Worm (Caenorhabditis elegans): ENCODE results near the gene F26F4.2.

DNA sequence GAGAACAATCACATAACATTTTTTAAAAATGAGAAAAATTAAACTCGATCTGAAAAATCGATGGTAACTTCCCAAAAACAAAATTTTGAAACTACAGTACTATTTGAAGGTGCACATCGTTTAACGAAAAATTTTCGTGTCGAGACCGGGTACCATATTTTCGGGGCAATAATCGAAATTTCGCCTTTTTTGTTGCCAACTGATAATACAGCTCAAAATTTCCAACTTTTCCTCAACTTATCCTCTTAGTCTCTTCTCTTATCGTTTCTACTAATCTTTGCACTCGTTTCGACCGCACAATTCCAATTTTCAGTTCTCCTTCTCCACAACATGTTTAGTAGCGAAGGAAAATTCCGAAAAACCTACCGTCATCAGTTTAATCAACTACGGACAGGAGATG is 4.2 kb upstream of the F26F4.2 start, which contains the start of gene rom-1:
- TF ChIP-seq ama-1 (optimal IDR thresholded peaks at IDR 0.05) (no peak), hmg-4 (GFP tag; optimal IDR thresholded peaks at IDR 0.05) (no peak), flt-1 (GFP tag; IDR thresholded peaks at IDR 0.05) (no peak), pes-1 (GFP tag; IDR thresholded peaks at IDR 0.05) (no peak), tbx-37 (GFP tag; conservative IDR thresholded peaks at IDR 0.05) (no peak), ceh-36 (tag; optimal IDR thresholded peaks at IDR 0.05) (no peak), tra-4 (tag; optimal IDR thresholded peaks at IDR 0.05) (no peak), aly-1 (tag; optimal IDR thresholded peaks at IDR 0.05) (no peak), F13C5.2 (tag; optimal IDR thresholded peaks at IDR 0.05) (no peak), scrt-1 (GFP tag; IDR thresholded peaks at IDR 0.05) (no peak)
